Worm (Caenorhabditis elegans) whole organism, L1 larva: ENCODE measurements around the gene chil-10.

ENCODE experiments used
- C16A3.4 ChIP-seq: fragments of 150-350 bp; optimal IDR thresholded peaks from 2 replicates; lab custom pipeline; 2014; ENCODE audit warnings: missing biosample characterization, missing genetic modification characterization
- F16B12.6 ChIP-seq: fragments of 150-350 bp; optimal IDR thresholded peaks from 2 replicates; lab custom pipeline; 2014; ENCODE audit warnings: missing biosample characterization, missing genetic modification characterization
- Y116A8C.19 ChIP-seq: sonication (generic microtip); optimal IDR thresholded peaks from 2 replicates; lab custom pipeline; 2016; ENCODE audit warnings: missing compliant biosample characterization, missing genetic modification characterization, borderline replicate concordance
- aha-1 ChIP-seq: fragments of 150-350 bp; optimal IDR thresholded peaks from 2 replicates; lab custom pipeline; 2014; ENCODE audit warnings: missing biosample characterization, missing genetic modification characterization
- ama-1 ChIP-seq: fragments of 150-350 bp; optimal IDR thresholded peaks from 2 replicates; lab custom pipeline; 2014
- ceh-63 ChIP-seq: fragments of 200-800 bp; sonication (Bioruptor generic); optimal IDR thresholded peaks from 2 replicates; lab custom pipeline; 2018; ENCODE audit warnings: mild to moderate bottlenecking, missing genetic modification characterization, missing compliant biosample characterization
- ceh-8 ChIP-seq: fragments of 200-800 bp; sonication (Bioruptor generic); optimal IDR thresholded peaks from 2 replicates; lab custom pipeline; 2018; ENCODE audit warnings: mild to moderate bottlenecking, missing genetic modification characterization, moderate library complexity, missing compliant biosample characterization
- ceh-82 ChIP-seq, 3 experiments: fragments of 150-350 bp in 1 of 3; sonication (generic microtip) in 2 of 3; optimal IDR thresholded peaks; 2 replicates each; lab custom pipeline; 2014 to 2017; ENCODE audit warnings: missing biosample characterization in 3 of 3, missing genetic modification characterization in 3 of 3
- ces-1 ChIP-seq: fragments of 150-350 bp; optimal IDR thresholded peaks from 2 replicates; lab custom pipeline; 2014; ENCODE audit warnings: missing biosample characterization, missing genetic modification reagents, missing genetic modification characterization
- dpl-1 ChIP-seq, 3 experiments: fragments of 150-350 bp in 2 of 3; sonication (generic microtip) in 1 of 3; optimal IDR thresholded peaks; 2 replicates each; lab custom pipeline; 2014 to 2017; ENCODE audit warnings: missing biosample characterization in 3 of 3, missing genetic modification characterization in 3 of 3, missing genetic modification reagents in 3 of 3
- efl-1 ChIP-seq, 4 experiments: fragments of 150-350 bp; optimal IDR thresholded peaks in 3 of 4; peaks in 1 of 4; 1 replicate in 1 of 4; 2 replicates in 3 of 4; lab custom pipeline; 2014; ENCODE audit warnings: missing biosample characterization in 2 of 4, missing genetic modification characterization in 2 of 4, missing genetic modification reagents in 2 of 4
- efl-3 ChIP-seq: fragments of 200-800 bp; sonication (Bioruptor generic); optimal IDR thresholded peaks from 2 replicates; lab custom pipeline; 2018; ENCODE audit warnings: mild to moderate bottlenecking, missing genetic modification characterization, missing compliant biosample characterization
- egl-13 ChIP-seq: sonication (generic microtip); optimal IDR thresholded peaks from 2 replicates; lab custom pipeline; 2016; ENCODE audit warnings: missing genotype, missing genetic modification reagents, missing genetic modification characterization, missing compliant biosample characterization
- elt-2 ChIP-seq: sonication (generic microtip); optimal IDR thresholded peaks from 2 replicates; lab custom pipeline; 2016; ENCODE audit warnings: missing genetic modification characterization, mild to moderate bottlenecking, inconsistent platforms, missing compliant biosample characterization, missing genetic modification reagents
- ets-5 ChIP-seq: fragments of 200-800 bp; sonication (Bioruptor generic); IDR thresholded peaks from 2 replicates; pipeline ENCODE4 v1.3.6; 2022; ENCODE audit warnings: missing genetic modification characterization, missing compliant biosample characterization
- grh-1 ChIP-seq: fragments of 200-800 bp; sonication (Bioruptor generic); IDR thresholded peaks from 2 replicates; pipeline ENCODE4 v1.3.6; 2022; ENCODE audit warnings: missing genetic modification reagents, missing genetic modification characterization, missing compliant biosample characterization
- hlh-17 ChIP-seq: fragments of 200-800 bp; sonication (Bioruptor generic); optimal IDR thresholded peaks from 2 replicates; lab custom pipeline; 2018; ENCODE audit warnings: missing genetic modification characterization, mild to moderate bottlenecking, missing compliant biosample characterization, moderate library complexity, borderline replicate concordance
- hpl-2 ChIP-seq: fragments of 150-350 bp; optimal IDR thresholded peaks from 2 replicates; lab custom pipeline; 2014; ENCODE audit warnings: missing biosample characterization, missing genetic modification reagents, missing genetic modification characterization
- irx-1 ChIP-seq: sonication (generic microtip); optimal IDR thresholded peaks from 2 replicates; lab custom pipeline; 2016; ENCODE audit warnings: missing genetic modification characterization, missing compliant biosample characterization
- lin-14 ChIP-seq: fragments of 200-800 bp; sonication (Bioruptor generic); optimal IDR thresholded peaks from 2 replicates; lab custom pipeline; 2018; ENCODE audit warnings: mild to moderate bottlenecking, missing genetic modification characterization, moderate library complexity, missing compliant biosample characterization
- lin-15B ChIP-seq: fragments of 150-350 bp; sonication (generic microtip); optimal IDR thresholded peaks from 3 replicates; lab custom pipeline; 2014; ENCODE audit warnings: missing biosample characterization, missing genetic modification characterization
- lsy-2 ChIP-seq, 2 experiments: fragments of 150-350 bp; optimal IDR thresholded peaks; 2 replicates each; lab custom pipeline; 2014; ENCODE audit warnings: missing biosample characterization in 2 of 2, missing genetic modification characterization in 2 of 2
- mab-9 ChIP-seq: fragments of 200-800 bp; sonication (Bioruptor generic); IDR thresholded peaks from 2 replicates; pipeline ENCODE4 v1.3.6; 2022; ENCODE audit warnings: missing genetic modification reagents, missing genetic modification characterization, missing compliant biosample characterization
- mdl-1 ChIP-seq, 2 experiments: fragments of 150-350 bp; optimal IDR thresholded peaks; 2 replicates each; lab custom pipeline; 2014 to 2017; ENCODE audit warnings: missing biosample characterization in 2 of 2, missing genetic modification characterization in 2 of 2, inconsistent platforms in 1 of 2
- mef-2 ChIP-seq: fragments of 150-350 bp; optimal IDR thresholded peaks from 2 replicates; lab custom pipeline; 2014; ENCODE audit warnings: missing biosample characterization, missing genetic modification characterization
- mep-1 ChIP-seq: fragments of 150-350 bp; optimal IDR thresholded peaks from 2 replicates; lab custom pipeline; 2014; ENCODE audit warnings: missing biosample characterization, missing genetic modification characterization
- nhr-11 ChIP-seq: fragments of 150-350 bp; optimal IDR thresholded peaks from 2 replicates; lab custom pipeline; 2014; ENCODE audit warnings: missing biosample characterization, missing genetic modification characterization
- nhr-19 ChIP-seq: fragments of 200-800 bp; sonication (Bioruptor generic); conservative IDR thresholded peaks from 2 replicates; pipeline ENCODE4 v1.3.6; 2022; ENCODE audit warnings: missing genetic modification characterization, missing compliant biosample characterization
- nhr-20 ChIP-seq: sonication (generic microtip); optimal IDR thresholded peaks from 2 replicates; lab custom pipeline; 2016; ENCODE audit warnings: mild to moderate bottlenecking, missing genetic modification characterization, missing compliant biosample characterization
- nhr-237 ChIP-seq: fragments of 150-350 bp; optimal IDR thresholded peaks from 2 replicates; lab custom pipeline; 2014; ENCODE audit warnings: missing biosample characterization, missing genetic modification characterization
- nhr-71 ChIP-seq: sonication (generic microtip); optimal IDR thresholded peaks from 2 replicates; lab custom pipeline; 2016; ENCODE audit warnings: mild to moderate bottlenecking, missing genetic modification characterization, moderate library complexity, missing compliant biosample characterization
- nhr-76 ChIP-seq: sonication (generic microtip); optimal IDR thresholded peaks from 2 replicates; lab custom pipeline; 2017; ENCODE audit warnings: missing biosample characterization, missing genetic modification characterization
- nhr-85 ChIP-seq: sonication (generic microtip); peaks from one replicate; lab custom pipeline; 2016; ENCODE audit warnings: missing genetic modification characterization, inconsistent platforms, missing compliant biosample characterization
- nhr-90 ChIP-seq: sonication (generic microtip); optimal IDR thresholded peaks from 2 replicates; lab custom pipeline; 2016; ENCODE audit warnings: mild to moderate bottlenecking, missing genetic modification characterization, missing compliant biosample characterization; ENCODE audit not compliant: poor library complexity
- pax-3 ChIP-seq: fragments of 200-800 bp; sonication (Bioruptor generic); optimal IDR thresholded peaks from 2 replicates; lab custom pipeline; 2018; ENCODE audit warnings: mild to moderate bottlenecking, missing genetic modification characterization, moderate library complexity, missing compliant biosample characterization
- pqm-1 ChIP-seq: sonication (generic microtip); optimal IDR thresholded peaks from 3 replicates; lab custom pipeline; 2017; ENCODE audit warnings: missing biosample characterization, missing genetic modification characterization
- rnt-1 ChIP-seq: sonication (generic microtip); optimal IDR thresholded peaks from 2 replicates; lab custom pipeline; 2016; ENCODE audit warnings: mild to moderate bottlenecking, missing genetic modification characterization, moderate library complexity, missing compliant biosample characterization
- sptf-1 ChIP-seq: fragments of 150-350 bp; optimal IDR thresholded peaks from 2 replicates; lab custom pipeline; 2014; ENCODE audit warnings: missing biosample characterization, missing genetic modification characterization
- swsn-7 ChIP-seq: sonication (generic microtip); optimal IDR thresholded peaks from 2 replicates; lab custom pipeline; 2016; ENCODE audit warnings: missing genetic modification characterization, missing compliant biosample characterization
- tbx-2 ChIP-seq: sonication (generic microtip); optimal IDR thresholded peaks from 2 replicates; lab custom pipeline; 2016; ENCODE audit warnings: missing genetic modification characterization, missing compliant biosample characterization
- unc-130 ChIP-seq: fragments of 150-350 bp; optimal IDR thresholded peaks from 2 replicates; lab custom pipeline; 2017; ENCODE audit warnings: missing biosample characterization, missing genetic modification characterization, inconsistent platforms
- unc-30 ChIP-seq: sonication (generic microtip); optimal IDR thresholded peaks from 2 replicates; lab custom pipeline; 2017; ENCODE audit warnings: missing biosample characterization, missing genetic modification characterization
- ztf-4 ChIP-seq: fragments of 150-350 bp; optimal IDR thresholded peaks from 2 replicates; lab custom pipeline; 2014; ENCODE audit warnings: missing biosample characterization, missing genetic modification characterization

Gene chil-10

DNA sequence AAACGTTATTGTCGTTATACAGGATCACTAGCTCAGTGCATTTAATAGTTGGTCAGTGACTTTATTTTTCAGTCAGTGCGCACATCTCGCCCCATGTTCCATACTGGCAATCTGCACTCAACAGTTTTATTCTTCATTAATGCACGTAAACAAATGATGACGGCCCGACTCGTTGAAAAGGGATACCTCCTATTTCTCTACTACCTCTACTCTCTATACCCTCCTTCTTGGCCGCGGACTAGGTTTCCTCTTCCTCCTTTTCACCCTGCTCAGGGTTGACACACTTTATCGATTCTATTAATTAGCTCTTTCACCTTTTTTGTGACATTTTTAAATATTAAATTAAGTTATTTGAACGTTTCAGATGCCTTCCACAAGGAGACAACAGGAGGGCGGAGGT, 42.2 kb upstream of the chil-10 start, which contains the start of gene sel-12 (continued):
- TF ChIP-seq nhr-20 (tag; lab: Kevin White, UChicago) (peak; percentile 1), ces-1 (GFP tag; lab: Kevin White, UChicago) (no peak), ceh-63 (no peak), C16A3.4 (no peak), nhr-237 (no peak), ceh-8 (GFP tag; lab: Kevin White, UChicago) (no peak), mdl-1 (tag; optimal IDR thresholded peaks at IDR 0.05; lab: Kevin White, UChicago) (no peak), elt-2 (no peak), ama-1 (lab: Kevin White, UChicago) (no peak), sptf-1 (tag; lab: Kevin White, UChicago) (no peak), mef-2 (tag; lab: Kevin White, UChicago) (no peak), nhr-90 (tag; lab: Kevin White, UChicago) (no peak), irx-1 (tag; lab: Kevin White, UChicago) (no peak), rnt-1 (peak; percentile 31), pax-3 (tag; lab: Kevin White, UChicago) (no peak), hpl-2 (GFP tag; lab: Kevin White, UChicago) (no peak), lsy-2 (tag; optimal IDR thresholded peaks at IDR 0.05; lab: Kevin White, UChicago) (peak in 1 of 2 experiments; percentile 26), Y116A8C.19 (tag; lab: Kevin White, UChicago) (no peak), nhr-85 (tag; lab: Kevin White, UChicago) (no peak), mep-1 (peak; percentile 18), nhr-11 (tag; lab: Kevin White, UChicago) (no peak), nhr-76 (no peak), ets-5 (GFP tag; lab: Robert Waterston, UW) (no peak), swsn-7 (tag; lab: Kevin White, UChicago) (no peak), hlh-17 (no peak), aha-1 (tag; lab: Kevin White, UChicago) (no peak), nhr-19 (GFP tag; lab: Robert Waterston, UW) (no peak), ceh-82 (tag; optimal IDR thresholded peaks at IDR 0.05; lab: Kevin White, UChicago) (peak in 1 of 3 experiments; percentile 50), mab-9 (no peak), ztf-4 (tag; lab: Kevin White, UChicago) (no peak), grh-1 (GFP tag; lab: Robert Waterston, UW) (no peak), unc-130 (tag; lab: Kevin White, UChicago) (no peak), tbx-2 (tag; lab: Kevin White, UChicago) (no peak), lin-15B (no peak), pqm-1 (tag; lab: Kevin White, UChicago) (no peak), lin-14 (GFP tag; lab: Kevin White, UChicago) (peak; percentile 62), F16B12.6 (no peak), efl-1 (optimal IDR thresholded peaks at IDR 0.05; lab: Kevin White, UChicago) (no peak), efl-1 (GFP tag; optimal IDR thresholded peaks at IDR 0.05 in 1 of 2; lab: Kevin White, UChicago) (no peak), nhr-71 (tag; lab: Kevin White, UChicago) (peak; percentile 7), egl-13 (tag; lab: Kevin White, UChicago) (no peak), dpl-1 (GFP tag; optimal IDR thresholded peaks at IDR 0.05; lab: Kevin White, UChicago) (no peak)
- TF ChIP-seq, all 84 proteins: peak for 12

- TF ChIP-seq mef-2 (tag; lab: Kevin White, UChicago) = no peak
- no peak for TF ChIP-seq efl-3 (GFP tag; lab: Kevin White, UChicago)
- TF ChIP-seq pax-3 (tag; lab: Kevin White, UChicago) = no peak
- TF ChIP-seq rnt-1 = no peak
- TF ChIP-seq unc-30 = no peak
- TF ChIP-seq ceh-8 (GFP tag; lab: Kevin White, UChicago) = no peak
Observed at ce11 chrX:918097-918496, 39.6 kb upstream of the chil-10 start, which contains the start of gene F35H12.5. TSS of gene F35H12.5 (plus strand) at chrX:918397.
